ENCODE assay signal across 1 fruit fly cellular context in the genomic region with DNA sequence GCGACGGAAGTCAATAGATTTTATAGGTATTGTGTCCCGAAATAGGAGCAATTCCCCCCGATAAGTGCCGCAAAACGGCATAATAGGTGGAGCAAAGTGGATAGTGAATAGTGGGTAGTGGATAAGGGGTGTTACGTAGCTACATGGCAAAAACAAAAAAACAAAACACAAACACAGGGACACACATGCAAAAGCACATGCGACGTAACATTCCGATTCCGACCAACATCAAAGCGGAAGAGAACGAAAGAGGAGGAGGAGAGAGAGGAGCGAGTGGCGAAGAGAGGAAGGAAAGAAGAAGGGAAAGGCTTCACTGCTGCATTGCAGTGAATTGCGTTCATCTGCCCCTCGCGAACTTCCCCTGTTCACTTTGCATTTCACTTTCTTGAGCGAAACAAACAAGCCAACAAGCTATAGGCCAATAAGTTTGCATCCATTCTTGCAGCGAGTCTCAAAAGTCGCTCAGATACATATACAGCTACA.
A peak's percentile ranks its signal among the peaks of the same experiment; 100 is the strongest.
TF ChIP-seq lines count a peak whose summit lies in the region.

No protein-coding gene starts in this region.

TF ChIP-seq in whole organism, embryonic, 481 proteins besides CTCF, POLR2A, EP300 and RAD21 (continued from another document):
- peak; percentile 12 for TF ChIP-seq CG6254 (GFP tag; optimal IDR thresholded peaks at IDR 0.05; lab: Kevin White, UChicago)
- no peak for TF ChIP-seq tgo (GFP tag; IDR thresholded peaks at IDR 0.05; lab: Robert Waterston, UW)
